Fruit fly (Drosophila melanogaster) S2 (cell line): ENCODE measurements around the gene Erk7.

ENCODE experiments used
- CG8478 ChIP-seq: fragments of >200 bp; optimal IDR thresholded peaks from 2 replicates; lab custom pipeline; 2018
- CTCF ChIP-seq, 2 experiments: fragments of >200 bp; optimal IDR thresholded peaks; 2 replicates each; lab custom pipeline; 2018

DNA sequence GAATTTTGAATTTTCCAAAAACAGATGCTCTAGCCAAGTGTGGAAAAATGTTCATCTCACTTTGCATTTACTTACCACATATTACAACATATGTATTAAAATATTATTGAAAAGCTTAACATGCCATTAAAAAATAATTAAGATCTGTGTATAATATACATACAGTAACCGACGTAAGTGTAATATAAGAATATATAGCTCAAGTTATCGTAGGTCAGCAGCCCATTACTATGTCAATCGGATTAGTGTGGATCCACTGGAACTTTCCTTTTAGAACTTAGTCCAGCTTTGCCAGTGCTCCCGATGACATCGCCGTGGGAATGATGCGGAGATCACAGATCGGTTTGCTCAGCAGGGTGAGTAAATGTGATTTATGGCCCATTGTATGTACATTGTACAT lies 52.9 kb downstream of the Erk7 start, which contains the start of gene Obp8a:
- TF ChIP-seq CG8478 (no peak), CTCF (optimal IDR thresholded peaks at IDR 0.05; lab: Kevin White, UChicago) (no peak)
